Fruit fly (Drosophila melanogaster) whole organism, adult: ENCODE measurements around the gene Mco1.
A peak's percentile ranks its signal among the peaks of the same experiment; 100 is the strongest.

ENCODE experiments used
- CG11617 ChIP-seq: fragments of 200-800 bp; sonication (Bioruptor generic); optimal IDR thresholded peaks from 2 replicates; lab custom pipeline; 2017; ENCODE audit warnings: mild to moderate bottlenecking, missing biosample characterization, missing genetic modification reagents, missing genetic modification characterization
- CG12768 ChIP-seq: fragments of 200-800 bp; sonication (Bioruptor generic); optimal IDR thresholded peaks from 2 replicates; lab custom pipeline; 2017; ENCODE audit warnings: missing biosample characterization, missing genetic modification characterization, mild to moderate bottlenecking, moderate library complexity, missing genetic modification reagents
- CG14711 ChIP-seq: fragments of 200-800 bp; sonication (Bioruptor generic); optimal IDR thresholded peaks from 2 replicates; lab custom pipeline; 2018; ENCODE audit warnings: missing biosample characterization, mild to moderate bottlenecking, missing genetic modification characterization, moderate library complexity
- CG1620 ChIP-seq: fragments of 200-800 bp; sonication (Bioruptor generic); optimal IDR thresholded peaks from 2 replicates; lab custom pipeline; 2016; ENCODE audit warnings: missing biosample characterization, missing genetic modification characterization
- CG33017 ChIP-seq: fragments of 200-800 bp; sonication (Bioruptor generic); optimal IDR thresholded peaks from 2 replicates; lab custom pipeline; 2018; ENCODE audit warnings: missing biosample characterization, mild to moderate bottlenecking, missing genetic modification characterization, moderate library complexity
- CG5204 ChIP-seq: fragments of 200-800 bp; sonication (Bioruptor generic); optimal IDR thresholded peaks from 2 replicates; lab custom pipeline; 2016; ENCODE audit warnings: missing biosample characterization, missing genetic modification characterization
- CG7045 ChIP-seq: fragments of 200-800 bp; sonication (Bioruptor generic); optimal IDR thresholded peaks from 2 replicates; lab custom pipeline; 2017; ENCODE audit warnings: missing biosample characterization, mild to moderate bottlenecking, missing genetic modification characterization
- CG7101 ChIP-seq: fragments of 200-800 bp; sonication (Bioruptor generic); optimal IDR thresholded peaks from 2 replicates; lab custom pipeline; 2018; ENCODE audit warnings: missing biosample characterization, mild to moderate bottlenecking, missing genetic modification characterization, moderate library complexity
- Clk ChIP-seq: fragments of 200-800 bp; sonication (Bioruptor generic); optimal IDR thresholded peaks from 2 replicates; lab custom pipeline; 2017; ENCODE audit warnings: missing biosample characterization, missing genetic modification characterization
- Crg-1 ChIP-seq: fragments of 200-800 bp; sonication (Bioruptor generic); optimal IDR thresholded peaks from 2 replicates; lab custom pipeline; 2016; ENCODE audit warnings: missing biosample characterization, missing genetic modification characterization
- Hr96 ChIP-seq: fragments of 200-800 bp; sonication (Bioruptor generic); optimal IDR thresholded peaks from 2 replicates; lab custom pipeline; 2016; ENCODE audit warnings: missing biosample characterization, missing genetic modification characterization
- Mnt ChIP-seq: fragments of 200-800 bp; sonication (Bioruptor generic); optimal IDR thresholded peaks from 2 replicates; lab custom pipeline; 2016; ENCODE audit warnings: missing biosample characterization, mild to moderate bottlenecking, missing genetic modification characterization
- bab1 ChIP-seq: fragments of 200-800 bp; sonication (Bioruptor generic); optimal IDR thresholded peaks from 3 replicates; lab custom pipeline; 2019; ENCODE audit warnings: missing biosample characterization, mild to moderate bottlenecking, missing genetic modification characterization, moderate library complexity
- cic ChIP-seq: fragments of 200-800 bp; sonication (Bioruptor generic); optimal IDR thresholded peaks from 2 replicates; lab custom pipeline; 2017; ENCODE audit warnings: missing biosample characterization, mild to moderate bottlenecking, missing genetic modification characterization, moderate library complexity
- cnc ChIP-seq, 2 experiments: fragments of >200 bp; optimal IDR thresholded peaks; 2 replicates each; lab custom pipeline; 2017
- kay ChIP-seq: fragments of 200-800 bp; sonication (Bioruptor generic); peaks from one replicate; lab custom pipeline; 2016; ENCODE audit warnings: missing biosample characterization, missing genetic modification characterization, borderline replicate concordance
- ovo ChIP-seq: fragments of 200-800 bp; sonication (Bioruptor generic); optimal IDR thresholded peaks from 2 replicates; lab custom pipeline; 2016; ENCODE audit warnings: missing biosample characterization, missing genetic modification characterization
- pad ChIP-seq: fragments of 200-800 bp; sonication (Bioruptor generic); optimal IDR thresholded peaks from 3 replicates; lab custom pipeline; 2017; ENCODE audit warnings: missing biosample characterization, missing genetic modification characterization, mild to moderate bottlenecking, moderate library complexity, missing genetic modification reagents
- tj ChIP-seq: fragments of 200-800 bp; sonication (Bioruptor generic); optimal IDR thresholded peaks from 3 replicates; lab custom pipeline; 2017; ENCODE audit warnings: missing biosample characterization, mild to moderate bottlenecking, missing genetic modification characterization, moderate library complexity
- toe ChIP-seq: fragments of 200-800 bp; sonication (Bioruptor generic); optimal IDR thresholded peaks from 2 replicates; lab custom pipeline; 2016; ENCODE audit warnings: missing biosample characterization, missing genetic modification characterization

Mco1 gene

dm6 chr2L:9388013-9388605 is 28.3 kb upstream of the Mco1 start:
- TF ChIP-seq CG7045 (GFP tag; lab: Kevin White, UChicago) (peak; percentile 63), CG5204 (peak; percentile 14), kay (GFP tag; lab: Kevin White, UChicago) (no peak), CG14711 (tag; lab: Kevin White, UChicago) (peak; percentile 84), CG1620 (GFP tag; lab: Kevin White, UChicago) (peak; percentile 33), CG12768 (GFP tag; lab: Kevin White, UChicago) (peak; percentile 73), CG7101 (tag; lab: Kevin White, UChicago) (peak; percentile 81), Crg-1 (GFP tag; lab: Kevin White, UChicago) (peak; percentile 56), bab1 (GFP tag; lab: Kevin White, UChicago) (peak; percentile 78), CG11617 (GFP tag; lab: Kevin White, UChicago) (peak; percentile 63), Mnt (peak; percentile 44), CG33017 (tag; lab: Kevin White, UChicago) (peak; percentile 88), toe (GFP tag; lab: Kevin White, UChicago) (no peak), pad (GFP tag; lab: Kevin White, UChicago) (peak; percentile 78), tj (GFP tag; lab: Kevin White, UChicago) (peak; percentile 85), cic (peak; percentile 10), Clk (GFP tag; lab: Kevin White, UChicago) (peak; percentile 61), ovo (GFP tag; lab: Kevin White, UChicago) (no peak), Hr96 (GFP tag; lab: Kevin White, UChicago) (no peak), cnc (optimal IDR thresholded peaks at IDR 0.05; lab: Kevin White, UChicago) (no peak)

DNA sequence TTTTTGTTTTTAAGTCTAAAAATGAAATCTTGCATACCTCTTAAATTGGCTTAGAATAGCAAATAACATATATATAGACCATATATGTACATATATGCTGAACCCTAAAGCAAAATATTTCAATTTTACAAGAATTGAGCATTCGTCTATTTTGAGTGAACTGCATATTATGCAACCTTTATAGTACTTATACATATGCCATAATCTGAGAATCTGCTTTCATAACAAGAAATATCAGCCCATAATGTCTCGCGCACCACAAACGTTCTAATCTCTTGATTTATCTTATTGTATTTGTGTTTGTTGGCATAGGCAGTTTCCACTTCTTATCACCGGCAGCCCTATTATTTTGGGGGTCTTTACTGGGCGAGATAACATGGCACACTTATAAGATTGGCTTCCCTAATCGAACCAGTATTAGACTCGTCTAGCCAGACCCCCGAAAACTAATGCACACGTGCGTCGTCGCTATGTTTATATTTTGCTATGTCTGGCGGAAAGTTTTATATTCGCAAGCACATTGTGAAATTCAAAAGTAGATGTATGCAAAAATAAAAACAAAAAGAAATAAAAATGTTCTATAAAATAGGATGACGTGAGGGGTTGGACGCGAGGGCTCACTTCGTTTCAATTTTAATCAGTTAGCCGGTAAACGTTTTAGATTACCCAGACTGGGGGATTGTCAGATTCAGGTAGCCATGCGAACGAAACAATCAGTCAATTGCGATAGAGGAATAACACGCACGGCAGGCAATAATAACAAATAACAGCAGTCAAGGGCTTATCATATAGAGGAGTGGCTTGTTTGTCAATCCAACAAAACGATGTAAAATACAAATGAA is 27.2 kb upstream of the Mco1 start:
- no peak for TF ChIP-seq CG11617 (GFP tag; lab: Kevin White, UChicago)
- peak; percentile 76 for TF ChIP-seq Mnt
- TF ChIP-seq toe (GFP tag; lab: Kevin White, UChicago), result no peak
- no peak for TF ChIP-seq CG5204
- TF ChIP-seq Crg-1 (GFP tag; lab: Kevin White, UChicago), result no peak
- TF ChIP-seq ovo (GFP tag; lab: Kevin White, UChicago), result no peak
- no peak for TF ChIP-seq CG1620 (GFP tag; lab: Kevin White, UChicago)
- no peak for TF ChIP-seq bab1 (GFP tag; lab: Kevin White, UChicago)
- TF ChIP-seq Clk (GFP tag; lab: Kevin White, UChicago), result no peak
- no peak for TF ChIP-seq Hr96 (GFP tag; lab: Kevin White, UChicago)
- TF ChIP-seq CG7045 (GFP tag; lab: Kevin White, UChicago), result no peak
- TF ChIP-seq CG12768 (GFP tag; lab: Kevin White, UChicago), result no peak
- TF ChIP-seq CG33017 (tag; lab: Kevin White, UChicago), result no peak
- TF ChIP-seq tj (GFP tag; lab: Kevin White, UChicago), result peak; percentile 55
- no peak for TF ChIP-seq CG14711 (tag; lab: Kevin White, UChicago)
- no peak for TF ChIP-seq cnc (optimal IDR thresholded peaks at IDR 0.05; lab: Kevin White, UChicago)
- no peak for TF ChIP-seq pad (GFP tag; lab: Kevin White, UChicago)
- peak; percentile 58 for TF ChIP-seq kay (GFP tag; lab: Kevin White, UChicago)
- TF ChIP-seq cic, result peak; percentile 84

DNA sequence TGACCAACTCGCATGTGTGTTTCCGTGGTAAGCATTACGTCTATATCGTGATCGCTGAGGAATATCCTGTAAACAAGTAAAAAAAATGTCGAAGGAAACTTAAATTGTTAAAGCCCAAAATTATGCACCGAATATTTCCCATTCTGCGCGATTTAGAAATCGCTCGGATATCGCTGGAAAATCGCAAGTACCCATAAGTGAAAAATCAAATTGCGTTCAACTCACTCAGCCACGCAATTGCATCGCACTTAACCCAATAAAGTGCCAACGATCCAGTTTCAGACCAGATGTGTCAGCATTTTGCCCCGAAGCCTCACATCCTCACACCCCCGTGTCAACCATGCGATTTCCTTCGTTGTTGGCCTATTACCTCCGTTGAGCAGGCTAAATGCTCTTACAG is 20.0 kb upstream of the Mco1 start:
- no peak for TF ChIP-seq CG11617 (GFP tag; lab: Kevin White, UChicago)
- no peak for TF ChIP-seq CG1620 (GFP tag; lab: Kevin White, UChicago)
- no peak for TF ChIP-seq Mnt
- no peak for TF ChIP-seq tj (GFP tag; lab: Kevin White, UChicago)
- TF ChIP-seq ovo (GFP tag; lab: Kevin White, UChicago), result no peak
- TF ChIP-seq CG14711 (tag; lab: Kevin White, UChicago), result no peak
- no peak for TF ChIP-seq cic
- no peak for TF ChIP-seq CG33017 (tag; lab: Kevin White, UChicago)
- TF ChIP-seq Hr96 (GFP tag; lab: Kevin White, UChicago), result no peak
- no peak for TF ChIP-seq CG7101 (tag; lab: Kevin White, UChicago)
- no peak for TF ChIP-seq cnc (optimal IDR thresholded peaks at IDR 0.05; lab: Kevin White, UChicago)
- TF ChIP-seq Clk (GFP tag; lab: Kevin White, UChicago), result no peak
- no peak for TF ChIP-seq CG7045 (GFP tag; lab: Kevin White, UChicago)
- no peak for TF ChIP-seq Crg-1 (GFP tag; lab: Kevin White, UChicago)
- TF ChIP-seq toe (GFP tag; lab: Kevin White, UChicago), result no peak
- no peak for TF ChIP-seq kay (GFP tag; lab: Kevin White, UChicago)
- no peak for TF ChIP-seq CG5204

dm6 chr2L:9397888-9398287 is 18.5 kb upstream of the Mco1 start, which contains the start of gene CG4438:
CG4438 (minus strand) TSS chr2L:9397988.
- TF ChIP-seq Hr96 (GFP tag; lab: Kevin White, UChicago) (no peak), toe (GFP tag; lab: Kevin White, UChicago) (no peak), CG33017 (tag; lab: Kevin White, UChicago) (no peak), tj (GFP tag; lab: Kevin White, UChicago) (no peak), CG7101 (tag; lab: Kevin White, UChicago) (no peak), cic (no peak), CG7045 (GFP tag; lab: Kevin White, UChicago) (no peak), pad (GFP tag; lab: Kevin White, UChicago) (no peak), CG14711 (tag; lab: Kevin White, UChicago) (no peak), CG11617 (GFP tag; lab: Kevin White, UChicago) (no peak), CG1620 (GFP tag; lab: Kevin White, UChicago) (no peak), CG5204 (no peak), bab1 (GFP tag; lab: Kevin White, UChicago) (no peak), ovo (GFP tag; lab: Kevin White, UChicago) (no peak), Clk (GFP tag; lab: Kevin White, UChicago) (no peak), kay (GFP tag; lab: Kevin White, UChicago) (no peak), Mnt (no peak), Crg-1 (GFP tag; lab: Kevin White, UChicago) (no peak)
